Fruit fly (Drosophila melanogaster) whole organism, embryonic: ENCODE measurements around the gene CG9393.
A peak's percentile ranks its signal among the peaks of the same experiment; 100 is the strongest.

Experiments used
- CG10274 ChIP-seq: fragments of 200-800 bp; sonication (Bioruptor generic); optimal IDR thresholded peaks from 3 replicates; lab custom pipeline; 2017; ENCODE audit warnings: missing biosample characterization, mild to moderate bottlenecking, missing genetic modification characterization
- CG10565 ChIP-seq: fragments of 200-800 bp; sonication (Bioruptor generic); optimal IDR thresholded peaks from 3 replicates; lab custom pipeline; 2016; ENCODE audit warnings: missing biosample characterization, mild to moderate bottlenecking, missing genetic modification characterization
- CG10654 ChIP-seq: fragments of 200-800 bp; sonication (Bioruptor generic); optimal IDR thresholded peaks from 2 replicates; lab custom pipeline; 2016; ENCODE audit warnings: missing biosample characterization, missing genetic modification characterization
- CG11085 ChIP-seq: fragments of 200-800 bp; sonication (Bioruptor generic); IDR thresholded peaks from 2 replicates; pipeline ENCODE4 v1.3.6; 2022; ENCODE audit warnings: missing biosample characterization, missing genetic modification characterization
- CG11093 ChIP-seq: fragments of 200-800 bp; sonication (Bioruptor generic); IDR thresholded peaks from 3 replicates; pipeline ENCODE4 v1.3.6; 2022; ENCODE audit warnings: missing biosample characterization, missing genetic modification characterization
- CG11560 ChIP-seq: fragments of 200-800 bp; sonication (Bioruptor generic); IDR thresholded peaks from 3 replicates; pipeline ENCODE4 v1.3.6; 2022; ENCODE audit warnings: missing biosample characterization, missing genetic modification characterization
- CG13287 ChIP-seq: fragments of 200-800 bp; sonication (Bioruptor generic); IDR thresholded peaks from 2 replicates; pipeline ENCODE4 v1.3.6; 2022; ENCODE audit warnings: missing biosample characterization, missing genetic modification characterization; ENCODE audit not compliant: partially characterized antibody
- CG1647 ChIP-seq: fragments of 200-800 bp; sonication (Bioruptor generic); optimal IDR thresholded peaks from 3 replicates; lab custom pipeline; 2016; ENCODE audit warnings: missing biosample characterization, missing genetic modification characterization
- CG17385 ChIP-seq: fragments of 200-800 bp; sonication (Bioruptor generic); optimal IDR thresholded peaks from 3 replicates; lab custom pipeline; 2018; ENCODE audit warnings: missing biosample characterization, mild to moderate bottlenecking, missing genetic modification characterization
- CG17568 ChIP-seq: fragments of 200-800 bp; sonication (Bioruptor generic); optimal IDR thresholded peaks from 2 replicates; lab custom pipeline; 2018; ENCODE audit warnings: missing biosample characterization, mild to moderate bottlenecking, missing genetic modification characterization, moderate library complexity
- CG18476 ChIP-seq: fragments of 200-800 bp; sonication (Bioruptor generic); optimal IDR thresholded peaks from 2 replicates; lab custom pipeline; 2016; ENCODE audit warnings: missing biosample characterization, mild to moderate bottlenecking, missing genetic modification characterization
- CG2116 ChIP-seq: fragments of 200-800 bp; sonication (Bioruptor generic); optimal IDR thresholded peaks from 3 replicates; lab custom pipeline; 2018; ENCODE audit warnings: missing biosample characterization, mild to moderate bottlenecking, missing genetic modification characterization
- CG2678 ChIP-seq: fragments of 200-800 bp; sonication (Bioruptor generic); optimal IDR thresholded peaks from 3 replicates; lab custom pipeline; 2019; ENCODE audit warnings: missing biosample characterization, mild to moderate bottlenecking, missing genetic modification characterization, moderate library complexity
- CG31224 ChIP-seq: fragments of 200-800 bp; sonication (Bioruptor generic); IDR thresholded peaks from 2 replicates; pipeline ENCODE4 v1.3.6; 2022; ENCODE audit warnings: missing biosample characterization, missing genetic modification characterization
- CG32532 ChIP-seq: fragments of 200-800 bp; sonication (Bioruptor generic); IDR thresholded peaks from 2 replicates; pipeline ENCODE4 v1.3.6; 2022; ENCODE audit warnings: missing biosample characterization, missing genetic modification characterization
- CG33213 ChIP-seq: fragments of 200-800 bp; sonication (Bioruptor generic); optimal IDR thresholded peaks from 3 replicates; lab custom pipeline; 2016; ENCODE audit warnings: missing biosample characterization, missing genetic modification characterization
- CG4282 ChIP-seq: fragments of 200-800 bp; sonication (Bioruptor generic); optimal IDR thresholded peaks from 2 replicates; lab custom pipeline; 2016; ENCODE audit warnings: missing biosample characterization, missing genetic modification characterization
- CG5180 ChIP-seq: fragments of 200-800 bp; sonication (Bioruptor generic); optimal IDR thresholded peaks from 3 replicates; lab custom pipeline; 2017; ENCODE audit warnings: missing biosample characterization, missing genetic modification characterization, mild to moderate bottlenecking, moderate library complexity, missing genetic modification reagents
- CG7556 ChIP-seq: fragments of 200-800 bp; sonication (Bioruptor generic); optimal IDR thresholded peaks from 2 replicates; lab custom pipeline; 2017; ENCODE audit warnings: missing biosample characterization, mild to moderate bottlenecking, missing genetic modification characterization
- CG9437 ChIP-seq: fragments of 200-800 bp; sonication (Bioruptor generic); optimal IDR thresholded peaks from 2 replicates; lab custom pipeline; 2018; ENCODE audit warnings: missing biosample characterization, mild to moderate bottlenecking, missing genetic modification characterization
- CG9932 ChIP-seq: fragments of 200-800 bp; sonication (Bioruptor generic); IDR thresholded peaks from 2 replicates; pipeline ENCODE4 v1.3.6; 2022; ENCODE audit warnings: missing biosample characterization, missing genetic modification characterization
- D19A ChIP-seq: fragments of 200-800 bp; optimal IDR thresholded peaks from 3 replicates; lab custom pipeline; 2019; ENCODE audit warnings: missing biosample characterization, mild to moderate bottlenecking, missing genetic modification characterization, moderate library complexity
- Doc2 ChIP-seq: fragments of 200-800 bp; sonication (Bioruptor generic); IDR thresholded peaks from 2 replicates; pipeline ENCODE4 v1.3.6; 2022; ENCODE audit warnings: missing biosample characterization, missing genetic modification characterization
- E2f2 ChIP-seq: fragments of 200-800 bp; sonication (Bioruptor generic); IDR thresholded peaks from 2 replicates; pipeline ENCODE4 v1.3.6; 2022; ENCODE audit warnings: missing biosample characterization, missing genetic modification characterization
- Gug ChIP-seq: fragments of 200-800 bp; sonication (Bioruptor generic); IDR thresholded peaks from 4 replicates; pipeline ENCODE4 v1.3.6; 2022; ENCODE audit warnings: missing biosample characterization, missing genetic modification characterization
- Hmr ChIP-seq: fragments of 200-800 bp; sonication (Bioruptor generic); optimal IDR thresholded peaks from 3 replicates; lab custom pipeline; 2017; ENCODE audit warnings: mild to moderate bottlenecking, missing biosample characterization, missing genetic modification reagents, missing genetic modification characterization
- MBD-R2 ChIP-seq: fragments of 200-800 bp; sonication (Bioruptor generic); IDR thresholded peaks from 2 replicates; pipeline ENCODE4 v1.3.6; 2022; ENCODE audit warnings: missing biosample characterization, missing genetic modification characterization
- Mad ChIP-seq: fragments of 200-800 bp; sonication (Bioruptor generic); optimal IDR thresholded peaks from 2 replicates; lab custom pipeline; 2016; ENCODE audit warnings: missing biosample characterization, missing genetic modification characterization
- Med ChIP-seq: fragments of 200-800 bp; sonication (Bioruptor generic); peaks from one replicate; lab custom pipeline; 2016; ENCODE audit warnings: missing biosample characterization, missing genetic modification characterization, mild to moderate bottlenecking, inconsistent platforms, moderate library complexity
- Neu2 ChIP-seq: fragments of 200-800 bp; sonication (Bioruptor generic); optimal IDR thresholded peaks from 3 replicates; lab custom pipeline; 2016; ENCODE audit warnings: missing biosample characterization, missing genetic modification characterization, borderline replicate concordance
- Poxn ChIP-seq: fragments of 200-800 bp; sonication (Bioruptor generic); IDR thresholded peaks from 2 replicates; pipeline ENCODE4 v1.3.6; 2022; ENCODE audit warnings: missing biosample characterization, missing genetic modification characterization
- Scr ChIP-seq: fragments of 200-800 bp; sonication (Bioruptor generic); IDR thresholded peaks from 2 replicates; pipeline ENCODE4 v1.3.6; 2022; ENCODE audit warnings: missing biosample characterization, missing genetic modification characterization; ENCODE audit not compliant: partially characterized antibody
- Side ChIP-seq: fragments of 200-800 bp; sonication (Bioruptor generic); optimal IDR thresholded peaks from 2 replicates; lab custom pipeline; 2016; ENCODE audit warnings: missing biosample characterization, missing genetic modification characterization
- Taf1 ChIP-seq: fragments of 200-800 bp; sonication (Bioruptor generic); IDR thresholded peaks from 2 replicates; pipeline ENCODE4 v1.3.6; 2022; ENCODE audit warnings: missing biosample characterization, missing genetic modification characterization
- ara ChIP-seq: fragments of 200-800 bp; sonication (Bioruptor generic); IDR thresholded peaks from 2 replicates; pipeline ENCODE4 v1.3.6; 2022; ENCODE audit warnings: missing biosample characterization, missing genetic modification characterization
- ase ChIP-seq: fragments of 200-800 bp; sonication (Bioruptor generic); IDR thresholded peaks from 3 replicates; pipeline ENCODE4 v1.3.6; 2022; ENCODE audit warnings: missing biosample characterization, missing genetic modification characterization
- bab2 ChIP-seq: fragments of 200-800 bp; sonication (Bioruptor generic); optimal IDR thresholded peaks from 2 replicates; lab custom pipeline; 2016; ENCODE audit warnings: missing biosample characterization, missing genetic modification characterization
- chinmo ChIP-seq: fragments of 200-800 bp; sonication (Bioruptor generic); IDR thresholded peaks from 4 replicates; pipeline ENCODE4 v1.3.6; 2022; ENCODE audit warnings: missing biosample characterization, missing genetic modification characterization; ENCODE audit not compliant: partially characterized antibody
- dimm ChIP-seq: fragments of 200-800 bp; sonication (Bioruptor generic); IDR thresholded peaks from 2 replicates; pipeline ENCODE4 v1.3.6; 2022; ENCODE audit warnings: missing biosample characterization, missing genetic modification characterization
- fd96Cb ChIP-seq: fragments of 200-800 bp; sonication (Bioruptor generic); optimal IDR thresholded peaks from 2 replicates; lab custom pipeline; 2018; ENCODE audit warnings: missing biosample characterization, mild to moderate bottlenecking, missing genetic modification characterization, moderate library complexity
- hbn ChIP-seq: fragments of 200-800 bp; sonication (Bioruptor generic); IDR thresholded peaks from 2 replicates; pipeline ENCODE4 v1.3.6; 2022; ENCODE audit warnings: missing biosample characterization, missing genetic modification characterization; ENCODE audit not compliant: partially characterized antibody
- jing ChIP-seq: fragments of 200-800 bp; sonication (Bioruptor generic); optimal IDR thresholded peaks from 2 replicates; lab custom pipeline; 2018; ENCODE audit warnings: missing biosample characterization, mild to moderate bottlenecking, missing genetic modification characterization
- kay ChIP-seq: fragments of 200-800 bp; sonication (Bioruptor generic); optimal IDR thresholded peaks from 2 replicates; lab custom pipeline; 2016; ENCODE audit warnings: missing biosample characterization, missing genetic modification characterization
- pb ChIP-seq: fragments of 200-800 bp; sonication (Bioruptor generic); optimal IDR thresholded peaks from 3 replicates; lab custom pipeline; 2016; ENCODE audit warnings: missing biosample characterization, missing genetic modification characterization
- sim ChIP-seq: fragments of 200-800 bp; sonication (Bioruptor generic); IDR thresholded peaks from 2 replicates; pipeline ENCODE4 v1.3.6; 2022; ENCODE audit warnings: missing biosample characterization, missing genetic modification characterization
- slou ChIP-seq: fragments of 200-800 bp; sonication (Bioruptor generic); optimal IDR thresholded peaks from 3 replicates; lab custom pipeline; 2016; ENCODE audit warnings: missing biosample characterization, missing genetic modification characterization
- stwl ChIP-seq: fragments of 200-800 bp; sonication (Bioruptor generic); optimal IDR thresholded peaks from 3 replicates; lab custom pipeline; 2018; ENCODE audit warnings: missing biosample characterization, mild to moderate bottlenecking, missing genetic modification characterization, moderate library complexity
- trh ChIP-seq: fragments of 200-800 bp; sonication (Bioruptor generic); optimal IDR thresholded peaks from 2 replicates; lab custom pipeline; 2016; ENCODE audit warnings: missing biosample characterization, missing genetic modification characterization
- twi ChIP-seq: fragments of 200-800 bp; optimal IDR thresholded peaks from 2 replicates; lab custom pipeline; 2019; ENCODE audit warnings: missing biosample characterization, mild to moderate bottlenecking, missing genetic modification characterization, moderate library complexity
- z ChIP-seq: fragments of 200-800 bp; sonication (Bioruptor generic); IDR thresholded peaks from 3 replicates; pipeline ENCODE4 v1.3.6; 2022; ENCODE audit warnings: missing biosample characterization, missing genetic modification characterization
- zen2 ChIP-seq: fragments of 200-800 bp; sonication (Bioruptor generic); IDR thresholded peaks from 3 replicates; pipeline ENCODE4 v1.3.6; 2022; ENCODE audit warnings: missing biosample characterization, missing genetic modification characterization; ENCODE audit not compliant: partially characterized antibody

The CG9393 gene

DNA sequence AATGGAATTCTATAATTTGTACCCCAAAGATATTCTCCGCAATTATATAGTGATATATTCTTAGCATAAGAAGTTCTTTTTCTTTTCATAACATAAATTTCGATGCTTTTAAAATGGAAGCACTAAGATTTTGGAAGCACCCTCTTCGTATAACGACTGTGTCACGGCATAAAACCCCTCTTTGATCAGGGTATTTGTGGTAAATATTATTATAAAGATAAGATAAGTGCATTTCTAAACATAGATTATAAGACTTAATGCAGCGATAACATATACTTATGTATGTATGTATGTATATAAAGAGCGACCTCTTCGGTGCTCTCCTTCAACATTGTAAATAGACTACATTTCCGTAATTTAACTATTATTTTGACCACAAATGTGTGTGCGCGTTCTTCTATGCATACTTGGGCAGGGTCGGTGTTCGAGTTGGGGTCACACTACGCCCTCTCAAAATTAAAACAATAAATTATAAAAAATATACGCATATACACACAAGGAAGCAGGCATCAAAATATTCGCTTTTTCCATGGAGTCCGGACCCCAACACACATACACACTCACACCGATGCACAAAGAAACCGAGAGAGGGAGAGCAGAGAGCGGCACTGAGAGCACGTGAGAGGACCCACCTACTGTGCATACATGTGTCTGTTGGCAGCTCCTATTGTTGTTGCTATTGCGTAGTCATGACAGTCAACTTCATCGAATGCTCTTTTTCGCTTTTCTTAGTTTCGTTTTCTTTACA is 13.0 kb downstream of the CG9393 start (continued):
- TF ChIP-seq CG9437 (GFP tag; lab: Kevin White, UChicago), result peak; percentile 12
- no peak for TF ChIP-seq CG4282 (GFP tag; lab: Kevin White, UChicago)
- no peak for TF ChIP-seq stwl (tag; lab: Kevin White, UChicago)
- TF ChIP-seq Gug (GFP tag; lab: Robert Waterston, UW), result no peak
- no peak for TF ChIP-seq Side (GFP tag; lab: Kevin White, UChicago)
- no peak for TF ChIP-seq CG11093 (GFP tag; lab: Robert Waterston, UW)
- TF ChIP-seq z (GFP tag; lab: Robert Waterston, UW), result no peak
- no peak for TF ChIP-seq CG33213
- TF ChIP-seq CG11560 (tag; lab: Robert Waterston, UW), result no peak
- peak; percentile 40 for TF ChIP-seq CG5180 (GFP tag; lab: Kevin White, UChicago)
- TF ChIP-seq CG18476 (GFP tag; lab: Kevin White, UChicago), result no peak
- no peak for TF ChIP-seq CG13287
- TF ChIP-seq E2f2, result no peak
- no peak for TF ChIP-seq hbn (GFP tag; lab: Robert Waterston, UW)
- no peak for TF ChIP-seq sim (GFP tag; lab: Robert Waterston, UW)
- TF ChIP-seq Mad (GFP tag; lab: Kevin White, UChicago), result no peak
- TF ChIP-seq CG17385 (GFP tag; lab: Kevin White, UChicago), result peak; percentile 18
- no peak for TF ChIP-seq dimm (GFP tag; lab: Robert Waterston, UW)
- TF ChIP-seq CG17568 (GFP tag; lab: Kevin White, UChicago), result peak; percentile 22
- no peak for TF ChIP-seq slou (GFP tag; lab: Kevin White, UChicago)
- TF ChIP-seq ara (GFP tag; lab: Robert Waterston, UW), result no peak
- no peak for TF ChIP-seq ase (GFP tag; lab: Robert Waterston, UW)
- TF ChIP-seq CG10274 (GFP tag; lab: Kevin White, UChicago), result no peak
- no peak for TF ChIP-seq fd96Cb (tag; lab: Kevin White, UChicago)
- TF ChIP-seq CG9932 (GFP tag; lab: Robert Waterston, UW), result no peak
- no peak for TF ChIP-seq jing (GFP tag; lab: Kevin White, UChicago)
- no peak for TF ChIP-seq MBD-R2 (GFP tag; lab: Robert Waterston, UW)
- no peak for TF ChIP-seq Hmr (GFP tag; lab: Kevin White, UChicago)
- no peak for TF ChIP-seq CG31224 (GFP tag; lab: Robert Waterston, UW)
- TF ChIP-seq Scr, result no peak
- no peak for TF ChIP-seq CG7556 (GFP tag; lab: Kevin White, UChicago)
- TF ChIP-seq Taf1, result no peak
- TF ChIP-seq Poxn, result no peak
- TF ChIP-seq CG32532 (GFP tag; lab: Robert Waterston, UW), result no peak
- no peak for TF ChIP-seq Doc2 (GFP tag; lab: Robert Waterston, UW)
- TF ChIP-seq bab2, result no peak
- peak; percentile 63 for TF ChIP-seq D19A (tag; lab: Kevin White, UChicago)
- TF ChIP-seq CG2678, result peak; percentile 13
- TF ChIP-seq CG10565 (GFP tag; lab: Kevin White, UChicago), result no peak
- TF ChIP-seq zen2, result no peak
- no peak for TF ChIP-seq Neu2 (GFP tag; lab: Kevin White, UChicago)
- TF ChIP-seq CG2116 (GFP tag; lab: Kevin White, UChicago), result no peak
- TF ChIP-seq CG11085 (GFP tag; lab: Robert Waterston, UW), result no peak
- TF ChIP-seq trh (GFP tag; lab: Kevin White, UChicago), result no peak
- TF ChIP-seq kay (GFP tag; lab: Kevin White, UChicago), result no peak
- TF ChIP-seq CG1647, result no peak
- TF ChIP-seq twi (tag; lab: Kevin White, UChicago), result peak; percentile 22
- TF ChIP-seq chinmo (GFP tag; lab: Robert Waterston, UW), result no peak
- TF ChIP-seq pb (GFP tag; lab: Kevin White, UChicago), result no peak
- TF ChIP-seq Med, result peak; percentile 66
- no peak for TF ChIP-seq CG10654 (GFP tag; lab: Kevin White, UChicago)
